Fruit fly (Drosophila melanogaster): ENCODE results near the gene CG34126.

dm6 chr2L:5029809-5030108, 48.3 kb downstream of the CG34126 start:
- TF ChIP-seq CG11902 (GFP tag; optimal IDR thresholded peaks at IDR 0.05) (no peak), CG32006 (GFP tag; optimal IDR thresholded peaks at IDR 0.05) (no peak), Smox (GFP tag; optimal IDR thresholded peaks at IDR 0.05) (no peak), CG4318 (GFP tag; optimal IDR thresholded peaks at IDR 0.05) (no peak), CG8632 (GFP tag; optimal IDR thresholded peaks at IDR 0.05) (no peak)

Data from whole organism, prepupa.